Worm (Caenorhabditis elegans): ENCODE results near the gene T25D1.1.
A peak's percentile ranks its signal among the peaks of the same experiment; 100 is the strongest.

T25D1.1 gene

ce11 chrX:16482944-16483343, 36.7 kb upstream of the T25D1.1 start:
- no peak for TF ChIP-seq gei-17 (GFP tag; optimal IDR thresholded peaks at IDR 0.05)
- TF ChIP-seq Y67H2A.10 (GFP tag; conservative IDR thresholded peaks at IDR 0.05) = no peak
- TF ChIP-seq Y53G8AR.9 (GFP tag; conservative IDR thresholded peaks at IDR 0.05) = no peak
- TF ChIP-seq unc-62 (GFP tag; optimal IDR thresholded peaks at IDR 0.05) = no peak
- TF ChIP-seq attf-6 (GFP tag; IDR thresholded peaks at IDR 0.05) = no peak
- TF ChIP-seq tbp1 (GFP tag; optimal IDR thresholded peaks at IDR 0.05) = no peak
- TF ChIP-seq sea-2 (GFP tag; IDR thresholded peaks at IDR 0.05) = no peak
- no peak for TF ChIP-seq ztf-3 (GFP tag; optimal IDR thresholded peaks at IDR 0.05)
- TF ChIP-seq atf-7 (tag; optimal IDR thresholded peaks at IDR 0.05) = no peak
- no peak for TF ChIP-seq mcd-1 (GFP tag; IDR thresholded peaks at IDR 0.05)
- no peak for TF ChIP-seq cebp-1 (GFP tag; IDR thresholded peaks at IDR 0.05)
- no peak for TF ChIP-seq cebp-1 (tag; optimal IDR thresholded peaks at IDR 0.05)
- no peak for TF ChIP-seq ceh-58 (GFP tag; IDR thresholded peaks at IDR 0.05)
- no peak for TF ChIP-seq B0035.1 (tag; optimal IDR thresholded peaks at IDR 0.05)
- TF ChIP-seq rec-8 (tag; optimal IDR thresholded peaks at IDR 0.05) = no peak
- no peak for TF ChIP-seq dpff-1 (tag; optimal IDR thresholded peaks at IDR 0.05)
- no peak for TF ChIP-seq Y53F4B.3 (GFP tag; IDR thresholded peaks at IDR 0.05)
- no peak for TF ChIP-seq B0261.1 (tag; optimal IDR thresholded peaks at IDR 0.05)
- no peak for TF ChIP-seq attf-5 (GFP tag; optimal IDR thresholded peaks at IDR 0.05)
- TF ChIP-seq C17E4.6 (GFP tag; IDR thresholded peaks at IDR 0.05) = no peak

ce11 chrX:16484043-16484442, 35.6 kb upstream of the T25D1.1 start:
- peak; percentile 27; the same call in 1 of the 2 replicates for TF ChIP-seq egrh-3 (GFP tag; IDR thresholded peaks at IDR 0.05)
- no peak for TF ChIP-seq cebp-1 (GFP tag; IDR thresholded peaks at IDR 0.05)
- peak; percentile 55 for TF ChIP-seq cebp-1 (tag; optimal IDR thresholded peaks at IDR 0.05)
- TF ChIP-seq hlh-12 (tag; optimal IDR thresholded peaks at IDR 0.05) = no peak
- TF ChIP-seq ceh-91 (GFP tag; IDR thresholded peaks at IDR 0.05) = no peak
- no peak for TF ChIP-seq hsf-1 (GFP tag; IDR thresholded peaks at IDR 0.05)

ce11 chrX:16484681-16485080, 34.9 kb upstream of the T25D1.1 start:
- TF ChIP-seq ceh-40 (GFP tag; IDR thresholded peaks at IDR 0.05) (no peak), lin-35 (GFP tag; optimal IDR thresholded peaks at IDR 0.05) (peak in 1 of 3 experiments; percentile 4), chd-7 (tag; optimal IDR thresholded peaks at IDR 0.05) (no peak), nhr-179 (tag; optimal IDR thresholded peaks at IDR 0.05) (no peak), K12H6.12 (tag; optimal IDR thresholded peaks at IDR 0.05) (peak; percentile 13), hrde-1 (tag; optimal IDR thresholded peaks at IDR 0.05; ENCODE audit: borderline replicate concordance) (no peak), dox-1 (GFP tag; IDR thresholded peaks at IDR 0.05) (no peak), snpc-1.1 (tag; optimal IDR thresholded peaks at IDR 0.05; ENCODE audit: insufficient read depth) (no peak)

- TF ChIP-seq Y67H2A.10 (GFP tag; conservative IDR thresholded peaks at IDR 0.05) (no peak), lin-54 (GFP tag; optimal IDR thresholded peaks at IDR 0.05) (no peak), hlh-12 (tag; optimal IDR thresholded peaks at IDR 0.05) (no peak), ekl-4 (GFP tag; IDR thresholded peaks at IDR 0.05) (no peak), sea-2 (GFP tag; IDR thresholded peaks at IDR 0.05) (no peak), repo-1 (tag; optimal IDR thresholded peaks at IDR 0.05) (no peak), atf-7 (tag; optimal IDR thresholded peaks at IDR 0.05) (no peak), madf-8 (GFP tag; conservative IDR thresholded peaks at IDR 0.05) (no peak), Y79H2A.3 (GFP tag; conservative IDR thresholded peaks at IDR 0.05) (no peak), madf-3 (GFP tag; IDR thresholded peaks at IDR 0.05) (no peak), attf-6 (GFP tag; IDR thresholded peaks at IDR 0.05) (no peak), F23B12.7 (tag; optimal IDR thresholded peaks at IDR 0.05; ENCODE audit: insufficient read depth) (no peak), aptf-2 (GFP tag; conservative IDR thresholded peaks at IDR 0.05) (no peak), ztf-6 (GFP tag; IDR thresholded peaks at IDR 0.05) (no peak), ets-4 (GFP tag; optimal IDR thresholded peaks at IDR 0.05) (no peak), ztf-25 (GFP tag; IDR thresholded peaks at IDR 0.05) (no peak), F37B4.10 (GFP tag; IDR thresholded peaks at IDR 0.05) (no peak)
Observed at ce11 chrX:16485322-16485721, 34.3 kb upstream of the T25D1.1 start.

All from whole organism, young adult.